Fruit fly (Drosophila melanogaster) whole organism: ENCODE data around the gene CG7536.

Experiments used
- CG8478 ChIP-seq: fragments of >200 bp; optimal IDR thresholded peaks from 2 replicates; lab custom pipeline; 2018; ENCODE audit warnings: inconsistent platforms
- Dll ChIP-seq: fragments of >200 bp; optimal IDR thresholded peaks from 2 replicates; lab custom pipeline; 2017
- EcR ChIP-seq, 2 experiments: fragments of >200 bp; optimal IDR thresholded peaks; 2 replicates each; lab custom pipeline; 2017; ENCODE audit warnings: missing biosample characterization in 2 of 2, missing genetic modification characterization in 2 of 2, missing genetic modification reagents in 2 of 2
- pan ChIP-seq: fragments of >200 bp; optimal IDR thresholded peaks from 2 replicates; lab custom pipeline; 2017
- psq ChIP-seq: fragments of >200 bp; optimal IDR thresholded peaks from 2 replicates; lab custom pipeline; 2017
- usp ChIP-seq: fragments of >200 bp; optimal IDR thresholded peaks from 2 replicates; lab custom pipeline; 2017; ENCODE audit warnings: missing biosample characterization, missing genetic modification characterization, mixed read lengths

Gene CG7536

DNA sequence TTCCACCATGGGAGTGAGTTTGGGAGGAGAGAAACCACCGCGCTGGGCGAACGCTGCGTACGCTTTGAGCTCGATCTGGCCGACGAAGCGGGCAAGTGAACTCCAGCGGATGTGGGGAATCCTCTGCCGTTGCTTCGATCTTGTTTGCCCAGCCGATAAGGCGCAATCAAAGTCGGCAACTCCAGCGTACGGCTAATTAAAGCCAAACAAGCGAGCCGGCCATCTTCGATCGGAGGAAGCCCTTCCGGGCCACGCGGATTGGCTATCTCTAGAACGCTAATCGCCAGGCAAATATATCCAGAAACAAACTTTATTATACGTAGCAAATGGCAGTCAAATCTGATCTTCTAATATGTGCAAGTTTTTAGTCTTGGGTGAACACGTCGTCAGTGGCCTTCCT lies at the start of gene CG7536:
TSS of gene CG7536 (minus strand) at position 101 of the 400 bp plus-strand sequence.
- TF ChIP-seq EcR (GFP tag; optimal IDR thresholded peaks at IDR 0.05; lab: Kevin White, UChicago) = no peak
- no peak for TF ChIP-seq usp
- TF ChIP-seq psq (lab: Kevin White, UChicago) = no peak
- no peak for TF ChIP-seq Dll (lab: Kevin White, UChicago)
- no peak for TF ChIP-seq pan (lab: Kevin White, UChicago)
- TF ChIP-seq CG8478 = no peak

DNA sequence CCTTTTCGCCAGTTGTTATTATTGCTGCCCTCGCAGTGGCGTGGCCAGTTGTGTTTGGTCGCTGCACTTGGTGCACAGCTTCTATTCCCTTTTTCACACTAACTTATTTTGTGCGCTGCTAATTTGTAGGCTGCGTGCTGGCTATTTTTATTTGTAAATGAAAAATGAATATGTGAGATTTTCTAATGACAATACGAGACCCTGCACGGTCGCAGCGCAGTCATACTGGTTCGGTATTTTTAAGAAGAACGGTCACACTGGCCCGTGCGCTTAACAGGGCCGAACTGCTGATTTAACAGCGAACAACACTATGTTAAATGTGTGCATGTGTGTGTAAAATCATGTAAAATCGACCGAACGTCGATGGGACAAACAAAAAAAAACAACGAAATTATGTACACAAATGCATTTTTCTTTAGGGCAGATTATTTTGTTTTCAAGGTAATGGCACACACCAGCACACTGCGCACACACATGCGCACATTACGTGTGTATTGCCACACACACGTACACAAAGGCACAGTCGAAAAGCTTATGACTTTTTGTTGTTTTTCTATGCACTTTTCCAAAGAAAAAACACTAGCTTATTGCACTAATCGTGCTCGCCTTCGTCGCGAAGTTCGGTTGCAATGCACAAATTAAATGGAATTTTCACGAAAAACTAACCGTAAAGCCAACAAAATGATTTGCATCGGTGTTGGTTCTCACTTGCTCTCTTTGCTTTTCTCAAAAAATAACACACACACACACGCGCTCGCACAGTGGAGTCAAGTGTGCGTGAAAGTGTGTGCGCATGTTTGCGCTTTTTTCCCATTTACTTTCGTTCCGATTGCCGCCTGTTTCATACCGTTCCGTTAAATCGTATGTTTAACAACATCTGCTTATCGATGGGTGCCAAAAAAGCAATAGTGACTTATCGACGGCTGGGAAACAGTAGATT lies 48.8 kb upstream of the CG7536 start, which contains the start of gene ari-1:
TSS of gene ari-1 (minus strand) at position 875 of the 940 bp plus-strand sequence.
- TF ChIP-seq psq (lab: Kevin White, UChicago) = no peak
- peak; percentile 68 for TF ChIP-seq CG8478

DNA sequence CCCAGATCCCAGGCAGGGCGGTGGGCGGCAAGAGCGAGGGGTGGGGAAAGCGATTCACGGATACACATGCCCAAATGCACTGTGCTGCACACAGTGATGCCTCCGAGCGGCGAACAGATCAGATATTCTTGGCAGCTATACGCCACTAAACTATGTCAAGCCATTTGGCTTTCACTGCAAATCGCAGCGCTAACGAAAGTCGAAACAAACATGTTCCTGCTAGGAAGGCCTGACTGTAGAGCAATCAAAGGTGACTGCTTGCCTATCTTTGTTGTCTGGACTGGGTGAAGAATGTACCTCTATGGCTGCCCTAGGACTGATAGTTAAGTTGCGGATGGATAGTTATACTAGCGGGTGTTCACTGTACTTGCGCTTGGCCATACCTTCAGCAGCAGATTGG lies 47.7 kb upstream of the CG7536 start:
- TF ChIP-seq psq (lab: Kevin White, UChicago) (no peak), usp (no peak), Dll (lab: Kevin White, UChicago) (no peak), EcR (GFP tag; optimal IDR thresholded peaks at IDR 0.05; lab: Kevin White, UChicago) (no peak), CG8478 (no peak), pan (lab: Kevin White, UChicago) (no peak)

DNA sequence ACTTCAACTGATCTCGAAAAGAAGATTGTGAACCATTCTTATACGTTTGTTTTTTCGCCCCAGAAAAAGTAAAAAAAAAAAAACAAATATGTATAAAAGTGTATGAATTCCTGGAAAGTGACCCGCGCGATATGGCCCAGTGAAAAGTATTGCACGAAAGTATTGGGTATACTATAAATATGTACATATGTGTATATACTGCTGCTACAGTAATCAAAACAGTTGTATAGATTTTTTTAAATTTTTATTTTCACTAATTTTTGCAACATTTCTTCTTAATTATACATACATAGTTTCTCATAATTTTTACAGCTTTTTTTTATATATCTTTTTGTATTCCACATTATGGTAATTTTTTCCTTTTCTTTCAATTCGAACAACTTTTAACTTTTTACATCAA lies 41.8 kb upstream of the CG7536 start, which contains the start of gene CG43133:
TSS of gene CG43133 (minus strand) at position 11 of the 400 bp plus-strand sequence.
- TF ChIP-seq usp = no peak
- TF ChIP-seq psq (lab: Kevin White, UChicago) = no peak
- no peak for TF ChIP-seq EcR (GFP tag; optimal IDR thresholded peaks at IDR 0.05; lab: Kevin White, UChicago)
- no peak for TF ChIP-seq Dll (lab: Kevin White, UChicago)
- no peak for TF ChIP-seq CG8478
- no peak for TF ChIP-seq pan (lab: Kevin White, UChicago)

DNA sequence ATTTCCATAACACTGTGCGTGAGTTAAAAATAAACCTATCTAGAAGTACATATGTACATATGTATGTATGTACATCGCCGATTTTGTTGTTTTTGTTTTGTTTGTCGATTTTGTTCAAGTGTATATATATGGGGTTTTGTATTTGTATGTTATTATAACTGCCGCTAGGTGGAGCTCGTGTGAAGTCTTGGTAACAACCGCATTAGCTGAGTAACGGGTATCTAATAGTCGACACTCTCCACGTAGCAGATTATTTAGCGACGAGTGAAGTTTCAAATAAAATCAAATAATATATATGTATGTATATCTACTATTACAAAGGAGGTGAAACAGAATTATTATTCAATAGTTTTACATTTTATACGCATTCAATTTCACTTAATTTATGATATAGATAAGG lies 41.0 kb upstream of the CG7536 start:
- no peak for TF ChIP-seq EcR (GFP tag; optimal IDR thresholded peaks at IDR 0.05; lab: Kevin White, UChicago)
- no peak for TF ChIP-seq Dll (lab: Kevin White, UChicago)
- no peak for TF ChIP-seq pan (lab: Kevin White, UChicago)
- TF ChIP-seq psq (lab: Kevin White, UChicago) = no peak
- TF ChIP-seq usp = no peak
- TF ChIP-seq CG8478 = no peak

DNA sequence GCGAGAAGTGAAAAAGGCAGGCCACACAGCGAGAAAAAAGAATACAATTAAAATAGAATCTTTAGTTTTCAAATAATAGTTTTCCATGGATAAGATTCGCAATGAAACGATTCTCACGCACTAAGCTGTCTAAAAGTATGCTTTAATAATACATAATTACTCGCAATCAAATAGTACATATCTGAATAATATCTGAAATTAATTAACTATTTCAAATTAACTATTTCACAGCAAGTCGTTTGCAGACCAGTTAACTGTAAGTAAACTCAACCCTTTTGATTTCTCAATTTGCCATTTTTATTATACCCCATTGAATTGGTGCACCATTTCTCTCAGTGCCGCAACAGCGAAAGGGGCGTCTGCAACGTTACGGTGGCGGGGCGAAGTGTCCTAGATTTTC lies 37.2 kb upstream of the CG7536 start:
- TF ChIP-seq usp = no peak
- no peak for TF ChIP-seq pan (lab: Kevin White, UChicago)
- TF ChIP-seq psq (lab: Kevin White, UChicago) = no peak
- TF ChIP-seq Dll (lab: Kevin White, UChicago) = no peak
- no peak for TF ChIP-seq CG8478
- TF ChIP-seq EcR (GFP tag; optimal IDR thresholded peaks at IDR 0.05; lab: Kevin White, UChicago) = no peak

DNA sequence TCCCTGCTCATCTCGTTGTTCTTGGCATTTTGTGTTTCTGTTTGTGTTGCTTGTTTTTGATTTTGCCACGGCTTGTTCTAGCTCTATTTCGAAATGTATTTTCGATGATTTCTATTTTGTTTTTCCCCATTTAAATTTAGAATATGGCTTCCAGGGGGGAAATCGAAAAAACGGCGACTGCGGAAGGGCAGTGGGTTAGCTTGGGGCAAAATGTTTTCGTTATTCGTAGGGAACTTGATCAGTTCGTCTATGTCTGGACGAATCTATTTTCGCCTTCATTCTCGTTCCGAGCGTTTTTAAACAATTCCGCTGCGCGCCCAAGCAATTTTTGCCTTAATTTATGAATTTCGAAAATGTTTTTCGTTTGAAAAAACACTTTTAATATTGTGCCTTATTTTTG lies 30.2 kb upstream of the CG7536 start:
- TF ChIP-seq CG8478 (no peak), psq (lab: Kevin White, UChicago) (no peak), Dll (lab: Kevin White, UChicago) (no peak), pan (lab: Kevin White, UChicago) (no peak), usp (no peak), EcR (GFP tag; optimal IDR thresholded peaks at IDR 0.05; lab: Kevin White, UChicago) (no peak)

DNA sequence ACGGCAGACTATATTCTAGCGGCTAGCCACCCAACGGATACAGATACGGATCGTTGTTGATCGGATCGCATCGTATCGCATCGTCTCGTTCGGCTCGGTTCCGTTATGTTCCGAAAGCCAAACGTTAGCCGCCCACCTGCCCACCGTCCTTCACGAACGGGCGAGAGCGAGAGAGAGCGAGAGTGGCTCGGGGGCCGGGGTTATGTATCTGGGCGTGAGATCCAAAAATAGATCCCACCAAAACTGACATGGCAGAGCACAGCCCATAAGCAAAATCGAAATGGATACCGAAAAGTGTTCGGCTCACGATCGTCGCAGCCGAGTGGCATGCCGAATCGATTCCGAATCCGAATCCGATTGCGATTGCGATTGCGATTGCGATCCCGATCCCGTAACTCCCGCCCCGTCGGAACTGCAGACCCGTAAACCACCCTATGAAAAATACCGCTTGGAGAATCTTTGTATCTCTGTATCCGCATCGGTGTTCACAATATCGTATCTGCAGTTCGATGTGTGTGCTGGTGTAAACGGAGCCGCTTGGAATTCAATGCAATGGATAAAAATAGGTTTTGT lies 28.6 kb upstream of the CG7536 start, which contains the start of gene wupA:
TSS of gene wupA (minus strand) at position 112 of the 573 bp plus-strand sequence.
- TF ChIP-seq EcR (GFP tag; optimal IDR thresholded peaks at IDR 0.05; lab: Kevin White, UChicago) (no peak), pan (lab: Kevin White, UChicago) (no peak), psq (lab: Kevin White, UChicago) (no peak), usp (no peak), Dll (lab: Kevin White, UChicago) (no peak), CG8478 (no peak)

DNA sequence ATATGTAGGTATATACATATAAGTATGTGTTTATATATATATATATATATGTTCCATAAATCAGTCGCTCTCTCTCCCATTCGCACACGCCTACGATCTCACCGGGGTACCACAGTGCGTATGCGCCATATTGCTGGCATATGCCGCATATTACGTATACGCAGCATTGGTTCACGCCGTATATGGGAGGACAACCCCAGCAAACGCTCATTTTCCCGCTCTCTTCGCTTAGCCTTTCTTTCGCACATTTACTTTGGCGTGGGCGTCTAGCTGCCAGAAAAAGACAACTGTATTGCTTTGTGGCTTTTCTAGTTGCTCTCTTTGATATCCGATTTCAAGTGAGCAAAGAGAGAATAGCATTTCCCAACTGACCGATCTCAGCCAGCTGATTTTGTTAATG lies 26.4 kb upstream of the CG7536 start:
- TF ChIP-seq CG8478 = no peak

DNA sequence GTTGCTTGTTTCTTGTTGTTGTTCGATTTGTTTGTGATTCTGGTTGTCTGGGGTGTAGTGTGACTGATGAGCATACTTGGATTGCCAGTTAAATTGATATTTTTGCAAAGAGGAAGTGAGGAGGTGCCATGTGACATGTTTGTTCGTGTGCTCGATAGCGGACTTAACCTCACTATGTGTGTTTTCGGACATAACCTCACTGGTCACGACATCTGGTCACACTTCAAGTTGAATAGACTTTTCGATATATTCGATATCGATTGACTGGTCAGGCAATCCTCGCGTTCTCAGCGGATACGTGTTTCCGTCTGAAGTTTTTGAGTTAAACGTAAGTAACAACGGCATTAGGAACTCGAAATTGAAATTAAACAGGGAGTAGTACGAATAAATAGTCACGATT lies 20.3 kb upstream of the CG7536 start:
- TF ChIP-seq pan (lab: Kevin White, UChicago) (no peak), usp (no peak), Dll (lab: Kevin White, UChicago) (no peak), psq (lab: Kevin White, UChicago) (no peak), CG8478 (no peak), EcR (GFP tag; optimal IDR thresholded peaks at IDR 0.05; lab: Kevin White, UChicago) (no peak)

DNA sequence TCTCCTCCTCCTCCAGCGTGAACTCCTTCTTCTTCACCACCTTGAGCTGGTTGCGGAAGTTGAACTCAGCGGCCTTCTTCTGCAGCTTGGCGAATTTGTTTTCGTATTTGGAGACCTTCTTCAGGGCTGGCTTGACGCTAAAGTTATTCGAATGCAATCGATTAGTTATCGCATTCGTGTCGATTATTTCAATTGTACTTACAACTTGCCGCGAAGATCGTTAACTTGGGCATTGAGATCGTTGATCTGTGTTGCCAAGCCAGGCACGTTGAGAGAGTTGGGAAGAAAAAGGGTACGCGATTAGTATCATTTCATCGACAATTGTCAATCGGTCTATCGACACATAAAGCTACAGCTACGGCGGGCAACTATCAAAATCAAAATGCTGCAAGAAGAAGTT lies 18.4 kb upstream of the CG7536 start:
- no peak for TF ChIP-seq EcR (GFP tag; optimal IDR thresholded peaks at IDR 0.05; lab: Kevin White, UChicago)
- no peak for TF ChIP-seq CG8478
- TF ChIP-seq pan (lab: Kevin White, UChicago) = no peak
- TF ChIP-seq Dll (lab: Kevin White, UChicago) = no peak
- TF ChIP-seq usp = no peak
- TF ChIP-seq psq (lab: Kevin White, UChicago) = no peak

DNA sequence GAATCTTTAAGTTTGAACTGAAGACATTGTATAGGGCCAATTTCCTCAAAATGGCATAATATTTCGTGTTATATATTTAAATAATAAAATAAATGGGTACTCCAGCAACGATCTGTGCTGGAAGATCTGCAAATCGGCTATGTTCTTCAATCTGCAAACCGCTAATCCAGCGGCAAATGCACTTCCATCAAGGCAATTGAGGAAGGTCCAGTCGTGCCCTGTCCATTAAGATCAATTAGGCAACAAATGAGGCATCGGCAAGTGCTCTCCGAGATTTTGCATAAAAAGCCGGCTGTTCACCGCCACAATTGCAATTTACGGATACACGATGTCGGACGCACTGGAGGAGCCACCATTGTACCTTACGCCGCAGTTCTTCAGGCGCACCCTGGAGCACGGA lies 15.0 kb upstream of the CG7536 start, which contains the start of gene CG7135:
TSS of gene CG7135 (plus strand) at position 301 of the 400 bp plus-strand sequence.
- no peak for TF ChIP-seq EcR (GFP tag; optimal IDR thresholded peaks at IDR 0.05; lab: Kevin White, UChicago)
